Worm (Caenorhabditis elegans) whole organism, young adult: Measurements from ENCODE around the gene Y69E1A.4.

ENCODE experiments used
- F55B11.4 ChIP-seq: sonication (generic microtip); optimal IDR thresholded peaks from 2 replicates; lab custom pipeline; 2016; ENCODE audit warnings: missing compliant biosample characterization, missing genetic modification characterization, borderline replicate concordance; ENCODE audit not compliant: insufficient read depth
- T07F8.4 ChIP-seq: sonication (generic microtip); optimal IDR thresholded peaks from 2 replicates; lab custom pipeline; 2016; ENCODE audit warnings: mild to moderate bottlenecking, missing genetic modification characterization, moderate library complexity, missing compliant biosample characterization
- akir-1 ChIP-seq: fragments of 200-800 bp; sonication (Bioruptor generic); optimal IDR thresholded peaks from 2 replicates; lab custom pipeline; 2018; ENCODE audit warnings: mild to moderate bottlenecking, missing genetic modification characterization, moderate library complexity, missing compliant biosample characterization
- attf-6 ChIP-seq: fragments of 200-800 bp; sonication (Bioruptor generic); IDR thresholded peaks from 2 replicates; pipeline ENCODE4 v1.3.6; 2022; ENCODE audit warnings: missing genetic modification reagents, missing genetic modification characterization, missing compliant biosample characterization
- ccch-3 ChIP-seq: fragments of 200-800 bp; sonication (Bioruptor generic); optimal IDR thresholded peaks from 2 replicates; lab custom pipeline; 2018; ENCODE audit warnings: mild to moderate bottlenecking, missing genetic modification characterization, missing compliant biosample characterization
- cebp-1 ChIP-seq, 2 experiments: fragments of 200-800 bp in 1 of 2; sonication (Bioruptor generic) in 1 of 2; sonication (generic microtip) in 1 of 2; IDR thresholded peaks in 1 of 2; optimal IDR thresholded peaks in 1 of 2; 2 replicates each; pipeline versions ENCODE4 v1.3.6 to Lab custom; 2017 to 2022; ENCODE audit warnings: missing compliant biosample characterization in 2 of 2, missing genetic modification characterization in 2 of 2, mild to moderate bottlenecking in 1 of 2, missing genetic modification reagents in 1 of 2, moderate library complexity in 1 of 2
- cebp-2 ChIP-seq: fragments of 200-800 bp; sonication (Bioruptor generic); IDR thresholded peaks from 2 replicates; pipeline ENCODE4 v1.3.6; 2022; ENCODE audit warnings: missing genetic modification characterization, missing compliant biosample characterization
- ceh-40 ChIP-seq: fragments of 200-800 bp; sonication (Bioruptor generic); IDR thresholded peaks from 2 replicates; pipeline ENCODE4 v1.3.6; 2022; ENCODE audit warnings: missing genetic modification characterization, missing compliant biosample characterization
- chd-7 ChIP-seq: sonication (generic microtip); optimal IDR thresholded peaks from 2 replicates; lab custom pipeline; 2016; ENCODE audit warnings: mild to moderate bottlenecking, missing genetic modification characterization, moderate library complexity, missing compliant biosample characterization
- dpl-1 ChIP-seq: fragments of 150-350 bp; optimal IDR thresholded peaks from 2 replicates; lab custom pipeline; 2014; ENCODE audit warnings: missing biosample characterization, missing genetic modification reagents, missing genetic modification characterization
- egl-44 ChIP-seq: fragments of 200-800 bp; sonication (Bioruptor generic); IDR thresholded peaks from 2 replicates; pipeline ENCODE4 v1.3.6; 2022; ENCODE audit warnings: missing genetic modification reagents, missing genetic modification characterization, missing compliant biosample characterization
- egrh-3 ChIP-seq: fragments of 200-800 bp; sonication (Bioruptor generic); IDR thresholded peaks from 2 replicates; pipeline ENCODE4 v1.3.6; 2022; ENCODE audit warnings: missing genetic modification reagents, missing genetic modification characterization, missing compliant biosample characterization
- ets-4 ChIP-seq: fragments of 200-800 bp; sonication (Bioruptor generic); optimal IDR thresholded peaks from 2 replicates; lab custom pipeline; 2018; ENCODE audit warnings: mild to moderate bottlenecking, missing genetic modification characterization, missing compliant biosample characterization
- gei-17 ChIP-seq: fragments of 200-800 bp; sonication (Bioruptor generic); optimal IDR thresholded peaks from 2 replicates; lab custom pipeline; 2018; ENCODE audit warnings: mild to moderate bottlenecking, missing genetic modification characterization, missing compliant biosample characterization
- hlh-12 ChIP-seq: sonication (generic microtip); optimal IDR thresholded peaks from 2 replicates; lab custom pipeline; 2016; ENCODE audit warnings: missing genetic modification characterization, missing compliant biosample characterization
- hmg-1.2 ChIP-seq: fragments of 200-800 bp; sonication (Bioruptor generic); IDR thresholded peaks from 2 replicates; pipeline ENCODE4 v1.3.6; 2022; ENCODE audit warnings: missing genetic modification reagents, missing genetic modification characterization, missing compliant biosample characterization
- let-607 ChIP-seq, 2 experiments: fragments of 200-800 bp in 1 of 2; sonication (Bioruptor generic) in 1 of 2; sonication (generic microtip) in 1 of 2; optimal IDR thresholded peaks; 2 replicates each; lab custom pipeline; 2016 to 2018; ENCODE audit warnings: mild to moderate bottlenecking in 2 of 2, missing compliant biosample characterization in 2 of 2, missing genetic modification characterization in 2 of 2, moderate library complexity in 2 of 2, missing genotype in 1 of 2
- lin-35 ChIP-seq, 3 experiments: fragments of 150-350 bp in 2 of 3; sonication (generic microtip) in 1 of 3; optimal IDR thresholded peaks; 2 replicates each; lab custom pipeline; 2014 to 2018; ENCODE audit warnings: missing biosample characterization in 3 of 3, missing genetic modification characterization in 3 of 3, missing genetic modification reagents in 3 of 3
- lin-54 ChIP-seq: fragments of 200-800 bp; sonication (Bioruptor generic); optimal IDR thresholded peaks from 2 replicates; lab custom pipeline; 2018; ENCODE audit warnings: mild to moderate bottlenecking, missing genetic modification characterization, missing compliant biosample characterization
- madf-10 ChIP-seq: sonication (generic microtip); optimal IDR thresholded peaks from 2 replicates; lab custom pipeline; 2016; ENCODE audit warnings: mild to moderate bottlenecking, missing genetic modification characterization, missing compliant biosample characterization
- madf-3 ChIP-seq: fragments of 200-800 bp; sonication (Bioruptor generic); IDR thresholded peaks from 2 replicates; pipeline ENCODE4 v1.3.6; 2022; ENCODE audit warnings: missing genetic modification reagents, missing genetic modification characterization, missing compliant biosample characterization
- madf-8 ChIP-seq: fragments of 200-800 bp; sonication (Bioruptor generic); conservative IDR thresholded peaks from 2 replicates; pipeline ENCODE4 v1.3.6; 2022; ENCODE audit warnings: missing genetic modification reagents, missing genetic modification characterization, missing compliant biosample characterization
- nhr-120 ChIP-seq: fragments of 200-800 bp; sonication (Bioruptor generic); IDR thresholded peaks from 2 replicates; pipeline ENCODE4 v1.3.6; 2022; ENCODE audit warnings: missing genetic modification characterization, missing compliant biosample characterization
- nhr-27 ChIP-seq: fragments of 200-800 bp; sonication (Bioruptor generic); optimal IDR thresholded peaks from 2 replicates; lab custom pipeline; 2018; ENCODE audit warnings: mild to moderate bottlenecking, missing genetic modification characterization, moderate library complexity, missing compliant biosample characterization
- nhr-80 ChIP-seq: sonication (generic microtip); optimal IDR thresholded peaks from 2 replicates; lab custom pipeline; 2016; ENCODE audit warnings: missing genetic modification characterization, missing compliant biosample characterization
- pha-4 ChIP-seq: fragments of 150-350 bp; sonication (generic microtip); optimal IDR thresholded peaks from 2 replicates; lab custom pipeline; 2014; ENCODE audit warnings: missing biosample characterization, missing genetic modification reagents, missing genetic modification characterization
- rec-8 ChIP-seq, 2 experiments: sonication (generic microtip); optimal IDR thresholded peaks; 2 replicates each; lab custom pipeline; 2016; ENCODE audit warnings: mild to moderate bottlenecking in 2 of 2, missing genetic modification characterization in 2 of 2, missing genetic modification reagents in 2 of 2, missing genotype in 2 of 2, missing biosample characterization in 1 of 2, missing compliant biosample characterization in 1 of 2, moderate library complexity in 1 of 2
- rpc-1 ChIP-seq, 2 experiments: fragments of 150-350 bp in 1 of 2; sonication (generic microtip) in 1 of 2; optimal IDR thresholded peaks; 2 replicates each; lab custom pipeline; 2014 to 2018; ENCODE audit warnings: missing biosample characterization in 1 of 2, missing genetic modification characterization in 1 of 2, missing genetic modification reagents in 1 of 2, missing genotype in 1 of 2
- tlf-1 ChIP-seq: fragments of 200-800 bp; sonication (Bioruptor generic); optimal IDR thresholded peaks from 2 replicates; lab custom pipeline; 2018; ENCODE audit warnings: mild to moderate bottlenecking, missing genetic modification characterization, missing compliant biosample characterization
- unc-130 ChIP-seq: sonication (generic microtip); optimal IDR thresholded peaks from 2 replicates; lab custom pipeline; 2016; ENCODE audit warnings: missing genetic modification reagents, missing genetic modification characterization, missing compliant biosample characterization
- ztf-18 ChIP-seq: sonication (generic microtip); optimal IDR thresholded peaks from 2 replicates; lab custom pipeline; 2016; ENCODE audit warnings: missing genotype, mild to moderate bottlenecking, missing genetic modification characterization, missing compliant biosample characterization
- ztf-22 ChIP-seq: fragments of 200-800 bp; sonication (Bioruptor generic); optimal IDR thresholded peaks from 2 replicates; lab custom pipeline; 2018; ENCODE audit warnings: mild to moderate bottlenecking, missing genetic modification characterization, moderate library complexity, missing compliant biosample characterization
- ztf-6 ChIP-seq: fragments of 200-800 bp; sonication (Bioruptor generic); IDR thresholded peaks from 2 replicates; pipeline ENCODE4 v1.3.6; 2022; ENCODE audit warnings: missing genetic modification reagents, missing genetic modification characterization, missing compliant biosample characterization

Gene Y69E1A.4

ce11 chrIV:10951997-10952396, 3.1 kb upstream of the Y69E1A.4 start, which contains the start of gene Y69E1A.3:
Gene Y69E1A.3, plus strand, starts transcription at chrIV:10952297.
- TF ChIP-seq unc-130 (GFP tag; lab: Kevin White, UChicago) (no peak), F55B11.4 (tag; lab: Kevin White, UChicago) (no peak), T07F8.4 (tag; lab: Kevin White, UChicago) (no peak)

DNA sequence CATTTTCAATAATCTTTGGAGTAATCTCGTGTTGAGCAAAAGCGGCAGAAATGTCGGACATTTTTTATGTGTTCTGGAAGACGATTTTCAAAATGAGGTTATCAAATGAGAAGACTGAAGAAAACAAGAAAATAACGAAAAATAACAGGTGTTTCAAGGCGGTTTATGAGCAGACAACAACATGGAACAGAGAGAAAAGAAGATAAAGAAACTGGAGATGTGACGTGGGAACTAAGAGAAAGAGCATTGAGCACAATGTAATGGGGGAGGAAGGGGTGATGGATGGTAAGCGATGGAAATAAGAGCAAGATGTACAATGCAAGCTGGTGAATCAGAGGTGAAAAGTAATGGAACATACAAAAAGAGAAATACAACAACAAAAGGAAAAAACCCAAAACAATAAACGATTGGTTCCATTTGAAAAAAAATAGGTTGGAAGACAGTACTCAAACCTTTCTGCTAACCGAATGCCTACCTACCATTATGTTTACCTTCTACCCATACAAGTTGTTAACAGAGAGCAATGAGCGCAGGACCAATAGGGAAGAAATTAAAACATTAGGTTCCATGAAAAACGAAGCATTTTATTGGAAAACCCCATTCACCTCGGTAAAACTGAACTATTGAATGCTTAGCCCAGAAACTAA, 2.7 kb downstream of the Y69E1A.4 start, which contains the start of gene Y69E1A.5:
Gene Y69E1A.5, minus strand, starts transcription at position 73 of the 647 bp plus-strand sequence.
- no peak for TF ChIP-seq egl-44
- no peak for TF ChIP-seq madf-8 (GFP tag; lab: Robert Waterston, UW)
- TF ChIP-seq chd-7 (tag; lab: Kevin White, UChicago) = no peak
- TF ChIP-seq rec-8 (tag; optimal IDR thresholded peaks at IDR 0.05; lab: Kevin White, UChicago) = no peak

DNA sequence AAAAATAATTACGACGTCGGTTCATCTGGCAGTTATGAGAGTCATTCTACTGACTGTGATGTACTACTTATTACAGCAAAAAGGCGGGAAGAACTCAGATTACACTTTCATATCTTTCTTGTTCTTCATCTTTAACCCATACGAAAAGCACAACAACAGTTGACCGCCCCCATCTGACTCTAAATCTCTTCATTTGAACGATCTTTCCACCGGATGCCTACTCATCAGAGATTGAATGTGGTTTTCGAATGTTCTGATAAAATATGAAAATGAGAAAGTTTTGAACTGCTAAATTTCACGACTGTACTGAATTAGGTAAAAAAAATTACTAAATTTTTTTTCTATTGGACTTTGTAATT, 3.2 kb downstream of the Y69E1A.4 start, which contains the start of gene sri-19:
Gene sri-19, plus strand, starts transcription at position 143 of the 359 bp plus-strand sequence.
- TF ChIP-seq hmg-1.2 (no peak), nhr-27 (tag; lab: Kevin White, UChicago) (no peak)

- no peak for TF ChIP-seq unc-130 (GFP tag; lab: Kevin White, UChicago)
- TF ChIP-seq nhr-80 = peak; percentile 57
Observed at ce11 chrIV:10964688-10965087, 9.6 kb downstream of the Y69E1A.4 start.

DNA sequence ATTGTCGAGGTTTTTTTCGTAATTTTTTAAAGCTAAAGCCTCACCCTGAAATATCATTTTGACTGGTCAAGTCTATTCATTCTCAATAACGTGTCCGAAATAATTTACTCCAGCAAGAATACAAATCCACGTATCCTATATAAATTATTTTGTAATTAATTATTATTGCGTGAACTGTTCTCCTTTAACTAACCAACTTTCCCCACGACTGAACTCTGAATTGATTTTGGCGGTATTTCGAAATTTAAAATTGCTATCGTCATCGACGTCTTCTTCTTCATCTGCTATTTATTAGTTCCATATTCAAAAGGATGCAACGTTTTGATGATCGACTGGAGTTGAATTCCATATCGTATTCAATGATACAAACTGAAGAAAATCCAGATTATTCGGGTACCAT, 11.3 kb downstream of the Y69E1A.4 start, which contains the start of the genes aqp-3 and Y69E1A.8:
Gene aqp-3, minus strand, starts transcription at position 101 of the 400 bp plus-strand sequence.
Gene Y69E1A.8, plus strand, starts transcription at position 246 of the 400 bp plus-strand sequence.
- no peak for TF ChIP-seq attf-6 (GFP tag; lab: Robert Waterston, UW)
- TF ChIP-seq, all 124 proteins: peak for 0

DNA sequence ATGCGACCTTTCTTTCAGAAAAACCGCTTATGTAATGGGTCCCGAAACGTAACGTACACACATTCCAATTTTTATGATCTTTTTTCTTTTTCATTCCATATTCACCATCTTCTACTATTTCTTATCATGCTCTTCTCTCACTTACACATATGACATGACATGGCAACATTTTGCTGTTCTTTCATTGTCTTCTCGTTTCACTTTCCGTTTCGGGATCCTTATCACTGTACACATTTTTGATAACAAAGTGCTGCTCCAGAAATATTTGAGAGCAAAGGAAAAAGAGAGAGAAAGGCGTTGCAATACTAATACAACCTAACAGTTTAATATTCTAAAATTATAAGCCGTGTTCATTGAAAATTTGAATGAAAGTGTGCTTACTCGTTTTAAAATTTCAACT, 15.3 kb downstream of the Y69E1A.4 start:
- TF ChIP-seq nhr-80 (peak; percentile 97), let-607 (tag; optimal IDR thresholded peaks at IDR 0.05; lab: Kevin White, UChicago) (peak; percentile 34 to 66), ztf-22 (peak; percentile 45), ets-4 (GFP tag; lab: Kevin White, UChicago) (peak; percentile 77), rpc-1 (optimal IDR thresholded peaks at IDR 0.05; lab: Kevin White, UChicago) (no peak), rpc-1 (tag; optimal IDR thresholded peaks at IDR 0.05; lab: Kevin White, UChicago) (no peak), akir-1 (no peak), hlh-12 (tag; lab: Kevin White, UChicago) (no peak), tlf-1 (GFP tag; lab: Kevin White, UChicago) (no peak), nhr-120 (no peak)

DNA sequence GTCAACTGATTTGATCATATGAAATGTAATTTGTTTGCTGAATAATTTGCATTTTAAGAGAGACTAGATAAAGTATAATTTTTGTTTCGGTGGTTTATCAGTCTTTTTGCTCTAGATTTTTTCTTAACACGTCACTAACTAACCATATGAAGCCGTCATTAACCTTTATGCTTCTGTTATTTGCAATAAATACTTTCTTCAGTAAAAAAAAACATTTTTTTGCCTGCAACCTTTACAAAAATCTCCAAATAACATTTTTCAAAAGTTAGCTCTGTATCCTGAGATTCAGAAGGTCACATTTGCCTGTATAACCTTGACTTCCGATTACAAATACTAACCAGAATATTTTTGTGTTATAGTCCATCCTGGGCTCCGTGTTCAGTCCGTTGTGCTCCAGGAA, 15.7 kb downstream of the Y69E1A.4 start:
- no peak for TF ChIP-seq cebp-2
- no peak for TF ChIP-seq unc-130 (GFP tag; lab: Kevin White, UChicago)

- TF ChIP-seq nhr-80 = peak; percentile 27
- TF ChIP-seq madf-10 (tag; lab: Kevin White, UChicago) = no peak
- TF ChIP-seq ztf-6 (GFP tag; lab: Robert Waterston, UW) = 0 out of 2 replicates have a peak, but pooled peaks have one; percentile 40
- no peak for TF ChIP-seq egrh-3
- TF ChIP-seq ceh-40 = no peak
- no peak for TF ChIP-seq lin-35 (GFP tag; optimal IDR thresholded peaks at IDR 0.05; lab: Kevin White, UChicago)
- no peak for TF ChIP-seq lin-54 (GFP tag; lab: Kevin White, UChicago)
- no peak for TF ChIP-seq cebp-1 (GFP tag; IDR thresholded peaks at IDR 0.05; lab: Robert Waterston, UW)
- TF ChIP-seq cebp-1 (tag; optimal IDR thresholded peaks at IDR 0.05; lab: Kevin White, UChicago) = peak; percentile 29
- no peak for TF ChIP-seq dpl-1 (GFP tag; lab: Kevin White, UChicago)
- no peak for TF ChIP-seq madf-3 (GFP tag; lab: Robert Waterston, UW)
- TF ChIP-seq gei-17 (GFP tag; lab: Kevin White, UChicago) = no peak
- TF ChIP-seq ztf-18 (tag; lab: Kevin White, UChicago) = no peak
- TF ChIP-seq pha-4 = peak; percentile 56
- TF ChIP-seq ccch-3 (GFP tag; lab: Kevin White, UChicago) = no peak
Observed at ce11 chrIV:10971636-10972199, 16.7 kb downstream of the Y69E1A.4 start.
